Fruit fly (Drosophila melanogaster) whole organism, prepupa: ENCODE results near the gene Sse.
A peak's percentile ranks its signal among the peaks of the same experiment; 100 is the strongest.

Experiments
- Blimp-1 ChIP-seq: fragments of 200-800 bp; sonication (Bioruptor generic); optimal IDR thresholded peaks from 3 replicates; lab custom pipeline; 2017; ENCODE audit warnings: missing biosample characterization, missing genetic modification characterization, mild to moderate bottlenecking, moderate library complexity, missing genetic modification reagents
- CG10631 ChIP-seq: fragments of 200-800 bp; sonication (Bioruptor generic); optimal IDR thresholded peaks from 2 replicates; lab custom pipeline; 2016; ENCODE audit warnings: missing biosample characterization, missing genetic modification characterization
- CG10669 ChIP-seq: fragments of 200-800 bp; sonication (Bioruptor generic); optimal IDR thresholded peaks from 3 replicates; lab custom pipeline; 2018; ENCODE audit warnings: missing biosample characterization, mild to moderate bottlenecking, missing genetic modification characterization, moderate library complexity
- CG11294 ChIP-seq: fragments of 200-800 bp; sonication (Bioruptor generic); IDR thresholded peaks from 2 replicates; pipeline ENCODE4 v1.3.6; 2022; ENCODE audit warnings: missing biosample characterization, missing genetic modification characterization
- CG3032 ChIP-seq: fragments of 200-800 bp; optimal IDR thresholded peaks from 2 replicates; lab custom pipeline; 2019; ENCODE audit warnings: missing biosample characterization, mild to moderate bottlenecking, missing genetic modification characterization, moderate library complexity
- CG32006 ChIP-seq: fragments of 200-800 bp; sonication (Bioruptor generic); optimal IDR thresholded peaks from 3 replicates; lab custom pipeline; 2017; ENCODE audit warnings: missing biosample characterization, mild to moderate bottlenecking, missing genetic modification characterization
- CG34406 ChIP-seq: fragments of 200-800 bp; sonication (Bioruptor generic); optimal IDR thresholded peaks from 3 replicates; lab custom pipeline; 2016; ENCODE audit warnings: missing biosample characterization, missing genetic modification characterization
- CG3919 ChIP-seq: fragments of 200-800 bp; sonication (Bioruptor generic); optimal IDR thresholded peaks from 3 replicates; lab custom pipeline; 2016; ENCODE audit warnings: missing biosample characterization, missing genetic modification characterization
- CG6163 ChIP-seq: fragments of 200-800 bp; sonication (Bioruptor generic); IDR thresholded peaks from 3 replicates; pipeline ENCODE4 v1.3.6; 2022; ENCODE audit warnings: missing biosample characterization, missing genetic modification characterization
- CG8119 ChIP-seq: fragments of 200-800 bp; sonication (Bioruptor generic); IDR thresholded peaks from 3 replicates; pipeline ENCODE4 v1.3.6; 2022; ENCODE audit warnings: missing biosample characterization, missing genetic modification characterization
- CG8319 ChIP-seq: fragments of 200-800 bp; sonication (Bioruptor generic); optimal IDR thresholded peaks from 3 replicates; lab custom pipeline; 2016; ENCODE audit warnings: missing biosample characterization, missing genetic modification characterization
- CG8632 ChIP-seq: fragments of 200-800 bp; sonication (Bioruptor generic); optimal IDR thresholded peaks from 3 replicates; lab custom pipeline; 2016; ENCODE audit warnings: missing biosample characterization, missing genetic modification characterization
- Eip75B ChIP-seq: fragments of 200-800 bp; sonication (Bioruptor generic); optimal IDR thresholded peaks from 3 replicates; lab custom pipeline; 2016; ENCODE audit warnings: missing biosample characterization, missing genetic modification characterization
- Eip93F ChIP-seq: fragments of 200-800 bp; sonication (Bioruptor generic); optimal IDR thresholded peaks from 2 replicates; lab custom pipeline; 2016; ENCODE audit warnings: missing biosample characterization, mild to moderate bottlenecking, missing genetic modification characterization
- Ets21C ChIP-seq: fragments of 200-800 bp; sonication (Bioruptor generic); optimal IDR thresholded peaks from 3 replicates; lab custom pipeline; 2016; ENCODE audit warnings: missing biosample characterization, missing genetic modification characterization
- Gug ChIP-seq: fragments of 200-800 bp; sonication (Bioruptor generic); IDR thresholded peaks from 2 replicates; pipeline ENCODE4 v1.3.6; 2022; ENCODE audit warnings: missing biosample characterization, missing genetic modification characterization
- Hr38 ChIP-seq: sonication (Bioruptor generic); optimal IDR thresholded peaks from 2 replicates; lab custom pipeline; 2016; ENCODE audit warnings: missing biosample characterization, missing genetic modification characterization
- Hr4 ChIP-seq: fragments of 200-800 bp; sonication (Bioruptor generic); optimal IDR thresholded peaks from 3 replicates; lab custom pipeline; 2016; ENCODE audit warnings: missing biosample characterization, missing genetic modification characterization
- Smox ChIP-seq: fragments of 200-800 bp; sonication (Bioruptor generic); optimal IDR thresholded peaks from 3 replicates; lab custom pipeline; 2016; ENCODE audit warnings: missing biosample characterization, missing genetic modification characterization
- Sox14 ChIP-seq: fragments of 200-800 bp; sonication (Bioruptor generic); optimal IDR thresholded peaks from 3 replicates; lab custom pipeline; 2016; ENCODE audit warnings: missing biosample characterization, missing genetic modification characterization
- Sox15 ChIP-seq: fragments of 200-800 bp; sonication (Bioruptor generic); optimal IDR thresholded peaks from 3 replicates; lab custom pipeline; 2016; ENCODE audit warnings: missing biosample characterization, missing genetic modification characterization
- achi ChIP-seq: fragments of 200-800 bp; sonication (Bioruptor generic); optimal IDR thresholded peaks from 3 replicates; lab custom pipeline; 2016; ENCODE audit warnings: missing biosample characterization, missing genetic modification characterization
- acj6 ChIP-seq: fragments of 200-800 bp; sonication (Bioruptor generic); optimal IDR thresholded peaks from 3 replicates; lab custom pipeline; 2016; ENCODE audit warnings: missing biosample characterization, missing genetic modification characterization
- cyc ChIP-seq: fragments of 200-800 bp; sonication (Bioruptor generic); optimal IDR thresholded peaks from 3 replicates; lab custom pipeline; 2016; ENCODE audit warnings: missing biosample characterization, missing genetic modification characterization
- dsx ChIP-seq: fragments of 200-800 bp; optimal IDR thresholded peaks from 3 replicates; lab custom pipeline; 2019; ENCODE audit warnings: missing biosample characterization, mild to moderate bottlenecking, missing genetic modification characterization, moderate library complexity; ENCODE audit not compliant: poor library complexity, severe bottlenecking
- esn ChIP-seq: fragments of 200-800 bp; sonication (Bioruptor generic); optimal IDR thresholded peaks from 2 replicates; lab custom pipeline; 2016; ENCODE audit warnings: missing biosample characterization, mild to moderate bottlenecking, missing genetic modification characterization, moderate library complexity
- fkh ChIP-seq: fragments of 200-800 bp; sonication (Bioruptor generic); optimal IDR thresholded peaks from 3 replicates; lab custom pipeline; 2017; ENCODE audit warnings: missing biosample characterization, mild to moderate bottlenecking, missing genetic modification characterization, moderate library complexity
- net ChIP-seq: fragments of 200-800 bp; sonication (Bioruptor generic); optimal IDR thresholded peaks from 3 replicates; lab custom pipeline; 2016; ENCODE audit warnings: missing biosample characterization, missing genetic modification characterization
- pdm3 ChIP-seq: fragments of 200-800 bp; sonication (Bioruptor generic); optimal IDR thresholded peaks from 3 replicates; lab custom pipeline; 2016; ENCODE audit warnings: missing biosample characterization, missing genetic modification characterization
- salr ChIP-seq, 2 experiments: fragments of 200-800 bp; sonication (Bioruptor generic); optimal IDR thresholded peaks; 3 replicates each; lab custom pipeline; 2016 to 2018; ENCODE audit warnings: missing biosample characterization in 2 of 2, missing genetic modification characterization in 2 of 2, mild to moderate bottlenecking in 1 of 2
- spab ChIP-seq: fragments of 200-800 bp; sonication (Bioruptor generic); optimal IDR thresholded peaks from 2 replicates; lab custom pipeline; 2017; ENCODE audit warnings: missing biosample characterization, mild to moderate bottlenecking, missing genetic modification characterization, missing genetic modification reagents
- ss ChIP-seq, 2 experiments: fragments of 200-800 bp; sonication (Bioruptor generic); optimal IDR thresholded peaks; 2 replicates in 1 of 2; 3 replicates in 1 of 2; lab custom pipeline; 2017 to 2018; ENCODE audit warnings: mild to moderate bottlenecking in 2 of 2, missing biosample characterization in 2 of 2, missing genetic modification characterization in 2 of 2, moderate library complexity in 1 of 2
- svp ChIP-seq: fragments of 200-800 bp; sonication (Bioruptor generic); peaks from one replicate; lab custom pipeline; 2016; ENCODE audit warnings: missing biosample characterization, missing genetic modification characterization
- topi ChIP-seq: fragments of 200-800 bp; sonication (Bioruptor generic); optimal IDR thresholded peaks from 3 replicates; lab custom pipeline; 2016; ENCODE audit warnings: missing biosample characterization, missing genetic modification characterization
- vri ChIP-seq: fragments of 200-800 bp; sonication (Bioruptor generic); optimal IDR thresholded peaks from 3 replicates; lab custom pipeline; 2016; ENCODE audit warnings: missing biosample characterization, mild to moderate bottlenecking, missing genetic modification characterization

Sse gene

dm6 chr3L:5662071-5662470 is at the start of gene Sse:
Gene Sse (minus strand): TSS chr3L:5662247.
- no peak for TF ChIP-seq Ets21C (GFP tag; lab: Kevin White, UChicago)
- TF ChIP-seq fkh (GFP tag; lab: Kevin White, UChicago) = peak; percentile 73
- TF ChIP-seq topi (GFP tag; lab: Kevin White, UChicago) = peak; percentile 11

DNA sequence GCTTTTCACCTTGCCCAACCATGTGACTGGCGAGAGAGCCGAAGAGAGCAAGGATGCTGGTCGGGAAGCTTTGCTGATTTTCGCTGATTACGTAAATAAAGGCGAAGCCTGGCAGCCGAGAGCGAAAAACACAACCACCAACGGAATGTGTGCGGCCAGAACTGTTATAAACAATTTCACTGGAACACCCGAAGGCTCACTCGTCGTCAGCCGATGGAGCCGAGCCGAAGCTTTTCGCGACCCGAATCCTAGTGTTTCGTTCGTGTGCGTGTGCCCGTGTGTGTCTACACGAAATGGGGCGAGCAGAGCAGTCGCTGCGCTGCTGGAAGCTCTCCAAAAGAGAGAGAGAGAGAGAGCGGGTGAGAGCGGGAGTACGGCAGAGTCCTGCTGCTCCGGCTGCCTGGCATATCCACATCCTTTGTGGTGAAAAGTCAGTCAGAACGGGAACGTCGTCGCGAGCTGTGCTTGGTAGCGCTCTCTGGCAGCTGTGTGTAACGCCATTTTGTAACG is 29.0 kb upstream of the Sse start:
- TF ChIP-seq CG11294 (GFP tag; lab: Robert Waterston, UW) (no peak), achi (GFP tag; lab: Kevin White, UChicago) (no peak), Blimp-1 (no peak)

DNA sequence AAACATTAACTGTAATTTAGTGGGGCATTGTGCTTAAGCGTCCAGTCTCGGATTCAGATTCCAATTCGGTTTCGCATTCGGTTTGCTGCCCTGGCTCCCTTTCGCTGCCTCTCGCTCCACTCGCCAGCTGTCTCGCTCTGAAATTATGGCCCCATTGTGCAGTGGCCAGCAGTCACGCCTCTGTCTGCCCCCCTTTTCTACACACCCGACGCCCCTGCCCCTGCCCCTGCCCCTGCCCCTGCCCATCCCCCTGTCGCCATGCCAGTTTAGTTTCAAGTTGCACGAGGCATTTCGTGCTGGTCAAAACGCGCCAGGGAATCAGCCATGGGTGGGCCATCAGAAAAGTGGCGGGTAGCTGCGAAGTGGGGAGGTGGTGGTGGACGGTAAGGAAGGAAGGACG is 24.2 kb upstream of the Sse start:
- TF ChIP-seq ss (GFP tag; optimal IDR thresholded peaks at IDR 0.05; lab: Kevin White, UChicago) = no peak
- no peak for TF ChIP-seq CG6163 (GFP tag; lab: Robert Waterston, UW)
- TF ChIP-seq acj6 (GFP tag; lab: Kevin White, UChicago) = no peak
- TF ChIP-seq CG3919 = no peak
- TF ChIP-seq net (GFP tag; lab: Kevin White, UChicago) = no peak

- TF ChIP-seq vri (GFP tag; lab: Kevin White, UChicago) (no peak), Eip93F (no peak), CG32006 (no peak), CG3032 (tag; lab: Kevin White, UChicago) (no peak), CG10669 (GFP tag; lab: Kevin White, UChicago) (no peak), CG10631 (GFP tag; lab: Kevin White, UChicago) (no peak), Gug (GFP tag; lab: Robert Waterston, UW) (no peak), cyc (GFP tag; lab: Kevin White, UChicago) (no peak), Smox (no peak), spab (GFP tag; lab: Kevin White, UChicago) (no peak), CG3919 (no peak), svp (GFP tag; lab: Kevin White, UChicago) (no peak), salr (GFP tag; optimal IDR thresholded peaks at IDR 0.05; lab: Kevin White, UChicago) (no peak), Ets21C (GFP tag; lab: Kevin White, UChicago) (no peak), dsx (no peak), ss (GFP tag; optimal IDR thresholded peaks at IDR 0.05; lab: Kevin White, UChicago) (no peak), Hr4 (GFP tag; lab: Kevin White, UChicago) (no peak), Sox15 (GFP tag; lab: Kevin White, UChicago) (no peak), Hr38 (GFP tag; lab: Kevin White, UChicago) (no peak)
Measured at dm6 chr3L:5678241-5678905, 16.3 kb upstream of the Sse start.

- TF ChIP-seq CG8632 (GFP tag; lab: Kevin White, UChicago) = no peak
- TF ChIP-seq topi (GFP tag; lab: Kevin White, UChicago) = no peak
- TF ChIP-seq esn (GFP tag; lab: Kevin White, UChicago) = no peak
- TF ChIP-seq CG34406 (GFP tag; lab: Kevin White, UChicago) = no peak
- TF ChIP-seq CG8119 (GFP tag; lab: Robert Waterston, UW) = no peak
- no peak for TF ChIP-seq pdm3 (GFP tag; lab: Kevin White, UChicago)
- TF ChIP-seq Eip75B = no peak
- no peak for TF ChIP-seq CG8319 (GFP tag; lab: Kevin White, UChicago)
- TF ChIP-seq Sox14 (GFP tag; lab: Kevin White, UChicago) = no peak
Measured at dm6 chr3L:5666787-5667186, 4.7 kb upstream of the Sse start.
